Fruit fly (Drosophila melanogaster): ENCODE data around the gene Der-1.
A peak's percentile ranks its signal among the peaks of the same experiment; 100 is the strongest.

The Der-1 gene

DNA sequence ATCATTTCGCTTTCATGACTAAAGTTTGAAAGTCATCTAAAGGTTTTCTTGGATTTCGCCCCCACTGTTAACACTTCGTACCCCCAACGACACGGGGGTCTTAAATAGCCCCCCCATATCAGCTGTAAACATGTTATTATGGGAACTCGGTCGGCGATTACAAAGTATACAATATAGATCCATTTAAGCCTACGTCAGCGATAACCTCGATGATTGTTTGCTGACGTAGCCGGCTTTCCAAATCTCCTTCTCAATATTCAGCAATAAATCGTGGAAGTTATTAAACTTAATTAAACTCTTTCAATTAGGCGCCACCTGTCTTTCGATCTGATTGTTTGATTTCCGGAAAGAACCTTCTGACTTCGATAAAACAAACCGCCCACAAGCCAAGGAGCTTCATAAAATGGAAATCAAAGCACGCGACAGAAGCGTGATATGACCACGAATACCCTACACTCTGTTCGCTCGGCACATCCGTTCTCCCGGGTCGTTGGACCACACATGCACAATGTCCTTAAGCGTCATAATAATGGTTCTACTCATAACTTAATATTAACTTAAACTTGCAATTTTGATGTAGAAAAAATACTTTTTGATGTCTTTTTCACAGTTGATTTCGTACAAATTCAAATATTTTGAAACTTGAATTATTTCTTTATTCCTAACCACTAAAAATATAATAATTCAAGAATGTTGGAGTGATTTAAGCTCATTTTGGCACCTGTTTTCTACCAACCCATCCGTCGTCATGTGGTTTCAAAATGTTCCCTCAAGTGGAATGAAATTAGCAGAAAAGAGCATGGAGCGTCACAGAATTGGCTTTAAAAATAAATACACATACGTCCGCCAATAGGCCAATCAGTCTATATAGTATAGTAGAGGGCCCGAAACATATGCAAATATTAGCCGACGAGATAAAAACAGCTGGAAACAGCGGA lies 12.9 kb downstream of the Der-1 start (continued):
- TF ChIP-seq btn (GFP tag; optimal IDR thresholded peaks at IDR 0.05) (no peak), CG8924 (tag; optimal IDR thresholded peaks at IDR 0.05) (peak; percentile 38), aop (GFP tag; IDR thresholded peaks at IDR 0.05) (no peak), bowl (GFP tag; IDR thresholded peaks at IDR 0.05) (no peak), Scr (GFP tag; IDR thresholded peaks at IDR 0.05; ENCODE audit: partially characterized antibody) (no peak), CG6272 (GFP tag; IDR thresholded peaks at IDR 0.05) (no peak), Chrac-16 (GFP tag; optimal IDR thresholded peaks at IDR 0.05) (peak; percentile 25), BtbVII (GFP tag; optimal IDR thresholded peaks at IDR 0.05) (peak; percentile 37), CG3407 (GFP tag; optimal IDR thresholded peaks at IDR 0.05) (no peak), CG31365 (tag; optimal IDR thresholded peaks at IDR 0.05) (no peak), gsb-n (tag; optimal IDR thresholded peaks at IDR 0.05) (no peak), Optix (GFP tag; IDR thresholded peaks at IDR 0.05) (no peak), danr (GFP tag; IDR thresholded peaks at IDR 0.05) (peak; percentile 31; the same call in 1 of the 2 replicates), slp2 (GFP tag; optimal IDR thresholded peaks at IDR 0.05) (no peak), chm (GFP tag; IDR thresholded peaks at IDR 0.05) (no peak; the same call in 1 of the 2 replicates), Spps (tag; optimal IDR thresholded peaks at IDR 0.05) (no peak), MESR4 (GFP tag; optimal IDR thresholded peaks at IDR 0.05) (no peak), pfk (GFP tag; optimal IDR thresholded peaks at IDR 0.05) (no peak), CG4730 (GFP tag; IDR thresholded peaks at IDR 0.05) (no peak), CG42726 (GFP tag; IDR thresholded peaks at IDR 0.05; ENCODE audit: partially characterized antibody) (no peak), kay (GFP tag; optimal IDR thresholded peaks at IDR 0.05) (no peak), CG11695 (GFP tag; IDR thresholded peaks at IDR 0.05) (peak; percentile 47; the same call in 1 of the 3 replicates), CG12071 (GFP tag; optimal IDR thresholded peaks at IDR 0.05) (peak; percentile 27), peb (GFP tag; IDR thresholded peaks at IDR 0.05) (no peak; the same call in 1 of the 2 replicates), CG9876 (GFP tag; optimal IDR thresholded peaks at IDR 0.05) (peak; percentile 3), lbe (GFP tag; optimal IDR thresholded peaks at IDR 0.05) (peak; percentile 62), CG16779 (GFP tag; IDR thresholded peaks at IDR 0.05) (no peak), HmgD (GFP tag; optimal IDR thresholded peaks at IDR 0.05) (no peak), bigmax (GFP tag; optimal IDR thresholded peaks at IDR 0.05) (no peak), CG13624 (GFP tag; optimal IDR thresholded peaks at IDR 0.05) (peak; percentile 45), CG6854 (GFP tag; optimal IDR thresholded peaks at IDR 0.05) (no peak), CG12942 (GFP tag; optimal IDR thresholded peaks at IDR 0.05) (no peak), CG17385 (GFP tag; optimal IDR thresholded peaks at IDR 0.05) (peak; percentile 44), Fer1 (GFP tag; optimal IDR thresholded peaks at IDR 0.05) (peak; percentile 16), cwo (GFP tag; optimal IDR thresholded peaks at IDR 0.05) (peak; percentile 95), CG10147 (GFP tag; optimal IDR thresholded peaks at IDR 0.05) (no peak), HLH3B (GFP tag; IDR thresholded peaks at IDR 0.05) (peak; percentile 58; the same call in 1 of the 2 replicates), CG7745 (tag; optimal IDR thresholded peaks at IDR 0.05) (no peak), wek (GFP tag; optimal IDR thresholded peaks at IDR 0.05) (no peak), HLHmδ (GFP tag; optimal IDR thresholded peaks at IDR 0.05) (no peak), CG8478 (optimal IDR thresholded peaks at IDR 0.05) (no peak), prd (optimal IDR thresholded peaks at IDR 0.05) (no peak), prd (GFP tag; IDR thresholded peaks at IDR 0.05) (peak; percentile 49; the same call in 1 of the 3 replicates), Bgb (GFP tag; IDR thresholded peaks at IDR 0.05; ENCODE audit: partially characterized antibody) (no peak), H15 (GFP tag; IDR thresholded peaks at IDR 0.05) (peak; percentile 59; the same call in 1 of the 3 replicates), zfh2 (GFP tag; optimal IDR thresholded peaks at IDR 0.05) (peak; percentile 77), CG12219 (GFP tag; optimal IDR thresholded peaks at IDR 0.05) (peak; percentile 48), grau (tag; optimal IDR thresholded peaks at IDR 0.05) (peak; percentile 62), jigr1 (GFP tag; IDR thresholded peaks at IDR 0.05) (no peak)

Measured in whole organism, embryonic.